Fruit fly (Drosophila melanogaster): ENCODE data around the gene CG43330.

CG43330 gene

DNA sequence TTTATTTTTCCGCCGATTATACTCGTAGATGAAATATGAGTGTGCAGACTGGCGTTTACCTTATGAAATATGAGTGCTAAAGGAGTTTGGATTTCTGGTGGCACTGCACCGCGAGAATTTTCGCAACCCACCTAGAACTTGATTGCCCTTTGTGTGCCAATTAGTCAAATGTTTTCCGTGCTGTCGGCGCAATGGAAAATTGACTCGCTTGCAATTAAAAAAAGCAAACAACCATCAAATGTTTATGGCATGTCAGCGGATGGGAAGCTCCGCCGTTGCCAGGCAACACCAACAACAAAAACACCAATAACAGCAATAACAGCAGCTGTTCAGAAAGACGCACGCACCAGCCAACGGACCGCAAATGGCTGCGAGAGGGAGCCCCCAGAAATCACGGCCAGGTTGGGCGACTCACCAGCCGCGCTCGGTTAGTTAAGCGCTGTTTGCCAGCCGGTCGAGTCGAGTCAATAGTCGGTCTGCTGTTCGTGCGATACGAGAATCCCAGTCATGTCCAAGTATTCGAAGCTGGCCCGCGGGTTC is 37.8 kb downstream of the CG43330 start:
- TF ChIP-seq CG32121 (GFP tag; IDR thresholded peaks at IDR 0.05), result peak; percentile 24; the same call in 1 of the 2 replicates
- TF ChIP-seq CG12605 (GFP tag; IDR thresholded peaks at IDR 0.05), result no peak
- TF ChIP-seq gl (tag; optimal IDR thresholded peaks at IDR 0.05), result no peak
- no peak for TF ChIP-seq CG4496 (GFP tag; IDR thresholded peaks at IDR 0.05)
- TF ChIP-seq EcR (GFP tag; optimal IDR thresholded peaks at IDR 0.05), result no peak
- peak; percentile 25 for TF ChIP-seq CG34367 (tag; optimal IDR thresholded peaks at IDR 0.05)
- peak; percentile 44 for TF ChIP-seq CG8159 (tag; optimal IDR thresholded peaks at IDR 0.05)
- no peak for TF ChIP-seq Ets98B (GFP tag; IDR thresholded peaks at IDR 0.05)
- peak; percentile 33 for TF ChIP-seq CG17806 (tag; optimal IDR thresholded peaks at IDR 0.05)
- no peak for TF ChIP-seq fd96Ca (GFP tag; IDR thresholded peaks at IDR 0.05)
- no peak for TF ChIP-seq Snoo (tag; optimal IDR thresholded peaks at IDR 0.05)
- TF ChIP-seq CG8301 (tag; optimal IDR thresholded peaks at IDR 0.05), result peak; percentile 59
- peak; percentile 73 for TF ChIP-seq CG13204 (GFP tag; optimal IDR thresholded peaks at IDR 0.05)
- peak; percentile 53 for TF ChIP-seq CG9948 (tag; optimal IDR thresholded peaks at IDR 0.05)
- TF ChIP-seq Pif1A (GFP tag; optimal IDR thresholded peaks at IDR 0.05), result peak; percentile 47
- peak; percentile 9 for TF ChIP-seq Pif1B (GFP tag; optimal IDR thresholded peaks at IDR 0.05)
- peak; percentile 73 for TF ChIP-seq CG14655 (GFP tag; optimal IDR thresholded peaks at IDR 0.05)
- TF ChIP-seq CG15710 (tag; optimal IDR thresholded peaks at IDR 0.05), result peak; percentile 30
- no peak for TF ChIP-seq D1 (tag; optimal IDR thresholded peaks at IDR 0.05)
- TF ChIP-seq rn (GFP tag; IDR thresholded peaks at IDR 0.05), result no peak
- TF ChIP-seq CG10348 (GFP tag; IDR thresholded peaks at IDR 0.05), result no peak

DNA sequence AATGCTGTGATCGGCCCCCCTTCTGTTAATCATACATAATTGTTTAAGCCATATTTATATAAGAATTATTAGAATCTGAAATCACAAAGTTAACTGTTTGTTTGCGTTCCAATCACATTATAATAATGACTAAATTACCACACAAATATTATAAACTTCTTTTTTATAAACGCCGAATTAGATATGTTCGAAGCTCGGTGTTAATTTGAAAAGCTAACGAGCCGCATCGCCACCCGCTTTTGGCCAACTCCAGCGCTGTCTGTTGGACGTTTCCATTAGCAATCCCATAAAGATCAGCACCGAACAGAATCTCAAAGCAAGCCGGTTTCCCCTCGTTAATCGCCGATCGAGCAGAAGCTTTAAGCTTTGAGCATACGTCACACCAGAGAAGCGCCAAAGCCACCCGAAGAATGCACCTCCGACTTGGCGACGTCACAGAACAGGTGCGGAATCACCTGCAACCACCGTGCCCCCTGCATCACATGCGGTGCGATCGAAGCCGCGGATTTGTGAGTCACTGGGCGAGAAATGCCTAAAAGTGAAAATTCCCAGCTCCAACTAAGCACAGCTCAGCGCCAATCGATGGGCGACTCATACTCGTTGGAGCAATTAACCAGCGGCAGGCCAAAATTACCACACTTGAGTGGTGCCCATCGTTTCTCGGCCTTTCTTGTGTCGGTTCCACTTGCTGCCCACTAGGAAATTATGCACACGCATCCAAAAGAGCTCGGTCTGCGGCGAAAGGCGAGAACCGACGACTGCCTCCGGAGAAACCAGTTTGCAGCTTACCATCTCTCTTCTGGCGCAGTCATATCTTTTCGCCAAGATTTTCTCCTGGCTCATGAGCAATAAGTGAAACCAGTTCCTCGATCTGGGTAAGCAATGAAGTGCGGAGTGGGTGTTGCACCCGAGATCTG is 38.5 kb downstream of the CG43330 start, which contains the start of gene CG11438:
Gene CG11438 (plus strand): TSS at position 134 of the 917 bp plus-strand sequence.
- TF ChIP-seq CG8301 (tag; optimal IDR thresholded peaks at IDR 0.05) (no peak), CG34367 (tag; optimal IDR thresholded peaks at IDR 0.05) (no peak), Pif1B (GFP tag; optimal IDR thresholded peaks at IDR 0.05) (no peak), CG10348 (GFP tag; IDR thresholded peaks at IDR 0.05) (no peak), D1 (tag; optimal IDR thresholded peaks at IDR 0.05) (no peak), CG17806 (tag; optimal IDR thresholded peaks at IDR 0.05) (no peak), Snoo (tag; optimal IDR thresholded peaks at IDR 0.05) (no peak), EcR (GFP tag; optimal IDR thresholded peaks at IDR 0.05) (peak; percentile 42), CG32121 (GFP tag; IDR thresholded peaks at IDR 0.05) (no peak), CG14655 (GFP tag; optimal IDR thresholded peaks at IDR 0.05) (no peak), gl (tag; optimal IDR thresholded peaks at IDR 0.05) (peak; percentile 12), CG9948 (tag; optimal IDR thresholded peaks at IDR 0.05) (no peak), CG15710 (tag; optimal IDR thresholded peaks at IDR 0.05) (no peak), CG12605 (GFP tag; IDR thresholded peaks at IDR 0.05) (no peak)

DNA sequence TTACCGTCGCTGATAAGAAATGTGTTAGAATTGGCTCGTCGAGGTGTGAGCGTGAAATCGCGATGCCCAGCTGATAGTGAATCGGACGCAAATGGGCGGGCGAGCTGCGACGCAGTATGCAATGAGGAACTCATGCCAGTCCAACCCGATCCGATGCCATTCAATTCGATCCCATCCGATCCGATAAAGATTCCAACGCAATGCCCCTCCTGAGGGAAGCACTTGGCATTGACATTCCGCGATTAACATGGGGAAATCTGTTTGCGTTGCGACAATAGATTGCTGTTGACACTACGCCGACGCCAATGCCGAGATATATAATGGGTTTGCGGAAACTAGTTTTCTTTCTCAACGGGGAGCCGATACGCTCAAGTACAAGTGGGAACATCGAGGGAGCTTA is 40.8 kb downstream of the CG43330 start:
- TF ChIP-seq EcR (GFP tag; optimal IDR thresholded peaks at IDR 0.05), result peak; percentile 11
- no peak for TF ChIP-seq fd96Ca (GFP tag; IDR thresholded peaks at IDR 0.05)

DNA sequence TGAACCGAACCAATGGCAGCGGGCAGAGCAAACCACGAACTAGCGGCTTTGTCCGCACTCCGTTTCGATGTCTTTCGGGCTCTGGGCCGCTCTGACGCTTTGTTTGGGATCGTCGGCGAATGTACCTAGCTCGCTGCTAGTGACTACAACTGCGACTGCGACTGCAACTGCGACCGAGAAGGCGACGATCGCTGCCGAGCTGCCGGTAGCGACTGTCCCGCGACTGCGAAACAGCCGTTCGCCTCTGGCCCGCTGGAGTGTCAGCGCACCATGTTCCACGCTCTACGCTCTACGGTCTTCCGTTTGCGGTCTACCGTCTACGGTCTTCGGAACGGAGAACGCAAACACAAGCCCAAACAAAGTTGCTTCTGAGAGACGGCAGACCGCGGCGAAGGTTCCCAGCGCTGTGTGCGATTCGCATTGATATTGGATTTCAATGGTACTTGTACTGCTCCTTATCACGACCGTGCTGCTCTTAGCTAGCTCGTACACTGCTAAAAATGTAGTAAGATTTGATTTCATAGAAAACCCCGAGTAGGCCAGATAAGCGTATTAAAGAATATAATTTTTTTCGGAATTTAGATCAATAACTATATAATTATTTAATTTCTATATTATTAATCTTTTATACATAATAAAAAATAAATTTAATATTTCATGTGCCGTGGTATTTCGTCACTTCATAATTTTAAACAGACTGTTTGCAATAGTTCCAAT is 43.1 kb downstream of the CG43330 start, which contains the start of gene laza:
Gene laza (minus strand): TSS at position 214 of the 717 bp plus-strand sequence.
- TF ChIP-seq EcR (GFP tag; optimal IDR thresholded peaks at IDR 0.05) (peak; percentile 24), Snoo (tag; optimal IDR thresholded peaks at IDR 0.05) (no peak), CG15710 (tag; optimal IDR thresholded peaks at IDR 0.05) (peak; percentile 23), CG13204 (GFP tag; optimal IDR thresholded peaks at IDR 0.05) (peak; percentile 98), CG14655 (GFP tag; optimal IDR thresholded peaks at IDR 0.05) (peak; percentile 51), CG17806 (tag; optimal IDR thresholded peaks at IDR 0.05) (peak; percentile 15), CG8159 (tag; optimal IDR thresholded peaks at IDR 0.05) (peak; percentile 43), D1 (tag; optimal IDR thresholded peaks at IDR 0.05) (no peak), CG4496 (GFP tag; IDR thresholded peaks at IDR 0.05) (0 out of 3 replicates have a peak, but pooled peaks have one; percentile 10), CG34367 (tag; optimal IDR thresholded peaks at IDR 0.05) (no peak), CG9948 (tag; optimal IDR thresholded peaks at IDR 0.05) (peak; percentile 35)

DNA sequence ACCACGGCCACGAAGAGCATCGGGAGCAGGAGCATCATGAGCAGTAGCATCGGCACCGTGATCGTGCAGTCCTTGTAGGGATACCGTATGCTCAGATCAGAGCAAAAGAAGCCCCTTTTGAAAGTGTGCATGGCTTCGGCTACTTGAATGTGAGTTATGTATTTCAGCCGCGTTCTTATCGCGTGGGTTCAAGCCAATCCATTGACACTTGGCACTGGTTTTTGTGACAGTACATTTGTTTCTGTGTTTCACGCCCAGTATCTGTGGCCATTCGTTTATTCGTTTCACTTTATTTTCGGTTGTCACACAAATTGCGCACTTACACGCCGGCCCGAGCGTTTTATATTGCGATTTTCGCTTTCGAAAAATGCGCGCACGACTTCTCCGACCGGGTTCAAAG is 43.8 kb downstream of the CG43330 start:
- TF ChIP-seq CG12605 (GFP tag; IDR thresholded peaks at IDR 0.05) (no peak), Pif1B (GFP tag; optimal IDR thresholded peaks at IDR 0.05) (no peak), D1 (tag; optimal IDR thresholded peaks at IDR 0.05) (no peak), CG15710 (tag; optimal IDR thresholded peaks at IDR 0.05) (no peak), CG13204 (GFP tag; optimal IDR thresholded peaks at IDR 0.05) (no peak), CG32121 (GFP tag; IDR thresholded peaks at IDR 0.05) (no peak), CG34367 (tag; optimal IDR thresholded peaks at IDR 0.05) (no peak), gl (tag; optimal IDR thresholded peaks at IDR 0.05) (no peak), Snoo (tag; optimal IDR thresholded peaks at IDR 0.05) (no peak), CG17806 (tag; optimal IDR thresholded peaks at IDR 0.05) (no peak), Ets98B (GFP tag; IDR thresholded peaks at IDR 0.05) (no peak), fd96Ca (GFP tag; IDR thresholded peaks at IDR 0.05) (no peak), CG8159 (tag; optimal IDR thresholded peaks at IDR 0.05) (no peak), rn (GFP tag; IDR thresholded peaks at IDR 0.05) (no peak), Pif1A (GFP tag; optimal IDR thresholded peaks at IDR 0.05) (no peak)
